Fruit fly (Drosophila melanogaster): Measurements from ENCODE around the gene Pdss2.

DNA sequence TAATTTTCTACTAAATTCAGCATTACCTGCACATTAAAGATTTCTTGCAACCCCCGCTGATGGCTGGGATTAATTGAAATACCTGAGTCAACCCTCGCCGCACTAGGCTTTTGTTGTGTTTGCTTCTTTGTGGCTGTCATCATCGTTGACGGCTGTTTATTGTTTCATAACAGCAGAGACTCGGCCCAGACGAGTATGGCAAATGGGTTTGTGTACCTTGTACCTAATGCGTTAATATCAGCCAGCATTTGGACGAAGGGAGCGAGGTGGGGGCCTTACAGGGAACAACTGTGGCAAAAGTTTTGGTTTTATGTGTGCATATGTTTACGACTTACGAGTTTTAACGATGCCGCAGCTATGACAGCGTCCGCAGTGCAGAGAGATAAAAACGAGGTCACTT lies 28.1 kb downstream of the Pdss2 start:
- no peak for TF ChIP-seq D1 (tag; optimal IDR thresholded peaks at IDR 0.05)
- TF ChIP-seq CG4496 (GFP tag; IDR thresholded peaks at IDR 0.05): no peak
- TF ChIP-seq Ets98B (GFP tag; IDR thresholded peaks at IDR 0.05): no peak
- TF ChIP-seq CG8159 (tag; optimal IDR thresholded peaks at IDR 0.05): no peak

Measured in whole organism, pupa.